Fruit fly (Drosophila melanogaster): ENCODE data around the gene CG10147.

The CG10147 gene

DNA sequence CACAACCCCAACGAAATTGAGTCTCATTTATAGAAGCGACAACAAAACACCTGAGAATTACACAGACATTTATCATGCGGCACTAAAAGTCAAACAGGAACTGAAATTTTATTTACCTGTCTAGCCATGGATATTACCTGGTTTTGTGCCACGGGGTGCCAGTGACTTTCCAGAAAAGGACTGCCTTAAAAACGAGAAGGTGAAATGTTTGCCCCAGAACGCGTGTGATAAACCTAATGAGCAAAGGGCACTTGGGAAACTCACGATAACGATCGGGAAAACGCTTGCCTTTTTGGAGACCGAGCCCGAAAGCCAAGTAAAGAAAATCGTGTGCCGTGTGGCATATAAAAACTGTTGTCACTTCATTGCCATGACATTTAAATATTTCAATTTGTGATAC, 18.7 kb downstream of the CG10147 start:
- TF ChIP-seq jim (GFP tag; optimal IDR thresholded peaks at IDR 0.05) (no peak), N (GFP tag; optimal IDR thresholded peaks at IDR 0.05) (no peak), Dif (GFP tag; optimal IDR thresholded peaks at IDR 0.05; ENCODE audit: partially characterized antibody) (no peak), ey (GFP tag; optimal IDR thresholded peaks at IDR 0.05) (no peak)

dm6 chr3L:6467691-6468329, 20.4 kb downstream of the CG10147 start:
- TF ChIP-seq HLH106 (tag; optimal IDR thresholded peaks at IDR 0.05) (no peak), sv (GFP tag; optimal IDR thresholded peaks at IDR 0.05) (peak; percentile 40)

dm6 chr3L:6462199-6462598, 26.0 kb downstream of the CG10147 start:
- no peak for TF ChIP-seq CrebA (GFP tag; optimal IDR thresholded peaks at IDR 0.05; ENCODE audit: borderline replicate concordance)
- no peak for TF ChIP-seq Dif (GFP tag; optimal IDR thresholded peaks at IDR 0.05; ENCODE audit: partially characterized antibody)
- no peak for TF ChIP-seq h (GFP tag; optimal IDR thresholded peaks at IDR 0.05)
- peak; percentile 10 for TF ChIP-seq Sp1 (GFP tag; optimal IDR thresholded peaks at IDR 0.05)
- TF ChIP-seq pan (optimal IDR thresholded peaks at IDR 0.05), result no peak
- no peak for TF ChIP-seq woc (GFP tag; optimal IDR thresholded peaks at IDR 0.05)
- TF ChIP-seq tai (GFP tag; optimal IDR thresholded peaks at IDR 0.05), result no peak
- TF ChIP-seq foxo (GFP tag; optimal IDR thresholded peaks at IDR 0.05), result peak in 1 of 2 experiments; percentile 10
- TF ChIP-seq sv (GFP tag; optimal IDR thresholded peaks at IDR 0.05), result no peak
- TF ChIP-seq Rel (GFP tag; optimal IDR thresholded peaks at IDR 0.05), result no peak
- peak; percentile 3 for TF ChIP-seq Rel (tag; optimal IDR thresholded peaks at IDR 0.05)

dm6 chr3L:6458725-6459124, 29.5 kb downstream of the CG10147 start:
- TF ChIP-seq fru (GFP tag; optimal IDR thresholded peaks at IDR 0.05) (peak; percentile 18), psq (GFP tag; optimal IDR thresholded peaks at IDR 0.05) (no peak)

- no peak for TF ChIP-seq CrebA (GFP tag; optimal IDR thresholded peaks at IDR 0.05; ENCODE audit: borderline replicate concordance)
- peak; percentile 35 for TF ChIP-seq fru (GFP tag; optimal IDR thresholded peaks at IDR 0.05)
- no peak for TF ChIP-seq jim (GFP tag; optimal IDR thresholded peaks at IDR 0.05)
- no peak for TF ChIP-seq CG9705 (GFP tag; optimal IDR thresholded peaks at IDR 0.05)
Observed at dm6 chr3L:6457891-6458290, 30.3 kb downstream of the CG10147 start.

DNA sequence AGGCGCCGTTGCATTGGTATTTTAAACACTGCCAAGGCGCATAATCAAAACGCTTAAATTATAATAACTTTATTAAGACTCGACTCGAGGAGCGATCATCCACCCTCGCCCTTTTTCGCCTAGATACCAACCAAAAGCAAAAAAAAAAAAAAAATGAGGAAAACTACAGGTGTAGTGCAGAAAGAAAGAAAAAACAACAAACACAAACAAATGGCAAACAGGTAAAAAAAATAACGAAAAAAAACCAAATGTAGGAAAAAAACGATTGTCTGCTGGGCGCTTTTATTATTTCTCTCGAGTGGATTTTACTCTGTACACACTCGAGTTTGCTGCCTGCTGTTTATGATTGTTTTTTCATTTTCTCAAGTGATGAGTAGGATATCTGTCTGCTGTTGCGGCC, 31.0 kb downstream of the CG10147 start:
- TF ChIP-seq Hr78 (GFP tag; optimal IDR thresholded peaks at IDR 0.05), result no peak
- no peak for TF ChIP-seq Sp1 (GFP tag; optimal IDR thresholded peaks at IDR 0.05)
- TF ChIP-seq dsf (GFP tag; optimal IDR thresholded peaks at IDR 0.05; ENCODE audit: borderline replicate concordance), result no peak
- no peak for TF ChIP-seq dl (GFP tag; optimal IDR thresholded peaks at IDR 0.05; ENCODE audit: insufficient read depth in 1 of 2, partially characterized antibody in 2 of 2)
- TF ChIP-seq HLH106 (tag; optimal IDR thresholded peaks at IDR 0.05), result no peak
- TF ChIP-seq N (GFP tag; optimal IDR thresholded peaks at IDR 0.05), result no peak

DNA sequence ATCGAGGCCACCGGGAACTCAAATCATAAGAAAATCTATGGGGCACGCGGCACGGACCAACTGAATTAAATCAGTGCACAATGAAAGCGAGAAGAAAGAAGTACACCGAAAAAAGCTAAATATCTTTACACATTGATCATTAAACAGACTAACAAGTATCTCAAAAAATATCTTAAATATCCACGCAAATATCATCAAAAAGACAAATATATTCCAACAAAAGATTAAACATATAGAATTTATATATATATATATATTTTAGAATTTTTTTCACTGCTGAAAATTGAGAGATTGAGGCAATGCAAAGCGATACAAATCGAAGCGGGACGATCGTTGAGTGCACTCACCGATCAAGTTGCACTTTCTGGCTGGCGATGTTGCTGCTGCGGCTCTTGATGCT, 32.8 kb downstream of the CG10147 start:
- no peak for TF ChIP-seq Jra (GFP tag; optimal IDR thresholded peaks at IDR 0.05)
- no peak for TF ChIP-seq GATAd (GFP tag; optimal IDR thresholded peaks at IDR 0.05)
- no peak for TF ChIP-seq Hr78 (GFP tag; optimal IDR thresholded peaks at IDR 0.05)
- TF ChIP-seq br (GFP tag; optimal IDR thresholded peaks at IDR 0.05), result no peak
- TF ChIP-seq psq (GFP tag; optimal IDR thresholded peaks at IDR 0.05), result no peak
- no peak for TF ChIP-seq Dfd (GFP tag; optimal IDR thresholded peaks at IDR 0.05)
- TF ChIP-seq Rel (GFP tag; optimal IDR thresholded peaks at IDR 0.05), result no peak
- TF ChIP-seq Rel (tag; optimal IDR thresholded peaks at IDR 0.05), result no peak
- TF ChIP-seq woc (GFP tag; optimal IDR thresholded peaks at IDR 0.05), result no peak
- TF ChIP-seq CG9705 (GFP tag; optimal IDR thresholded peaks at IDR 0.05), result no peak
- TF ChIP-seq HLH106 (tag; optimal IDR thresholded peaks at IDR 0.05), result no peak
- no peak for TF ChIP-seq foxo (GFP tag; optimal IDR thresholded peaks at IDR 0.05)
- TF ChIP-seq Hnf4 (GFP tag; optimal IDR thresholded peaks at IDR 0.05), result no peak
- TF ChIP-seq sv (GFP tag; optimal IDR thresholded peaks at IDR 0.05), result no peak
- TF ChIP-seq pan (optimal IDR thresholded peaks at IDR 0.05), result no peak
- no peak for TF ChIP-seq dsf (GFP tag; optimal IDR thresholded peaks at IDR 0.05; ENCODE audit: borderline replicate concordance)
- TF ChIP-seq dmrt93B (GFP tag; optimal IDR thresholded peaks at IDR 0.05), result no peak
- TF ChIP-seq dl (GFP tag; optimal IDR thresholded peaks at IDR 0.05; ENCODE audit: insufficient read depth in 1 of 2, partially characterized antibody in 2 of 2), result no peak
- TF ChIP-seq N (GFP tag; optimal IDR thresholded peaks at IDR 0.05), result no peak
- no peak for TF ChIP-seq Vsx2 (GFP tag; optimal IDR thresholded peaks at IDR 0.05; ENCODE audit: partially characterized antibody)
- TF ChIP-seq Sp1 (GFP tag; optimal IDR thresholded peaks at IDR 0.05), result no peak
